Worm (Caenorhabditis elegans): Measurements from ENCODE around the gene F56D6.22.

The F56D6.22 gene

ce11 chrIV:3902955-3903354, 4.5 kb downstream of the F56D6.22 start, which contains the start of gene F56D6.6:
Gene F56D6.6 (plus strand): TSS chrIV:3903255.
- no peak for TF ChIP-seq ztf-4 (tag; optimal IDR thresholded peaks at IDR 0.05)
- TF ChIP-seq irx-1 (tag; optimal IDR thresholded peaks at IDR 0.05) = no peak
- no peak for TF ChIP-seq C04F5.9 (tag; optimal IDR thresholded peaks at IDR 0.05)
- TF ChIP-seq dpl-1 (GFP tag; optimal IDR thresholded peaks at IDR 0.05) = no peak
- TF ChIP-seq ceh-90 (tag; optimal IDR thresholded peaks at IDR 0.05) = no peak
- no peak for TF ChIP-seq unc-130 (tag; optimal IDR thresholded peaks at IDR 0.05)

- peak in 1 of 2 experiments; percentile 23 for TF ChIP-seq egl-27 (tag; optimal IDR thresholded peaks at IDR 0.05)
- TF ChIP-seq nhr-71 (tag; optimal IDR thresholded peaks at IDR 0.05) = no peak
- TF ChIP-seq tlp-1 (tag; optimal IDR thresholded peaks at IDR 0.05) = peak; percentile 92
- TF ChIP-seq efl-1 (optimal IDR thresholded peaks at IDR 0.05) = no peak
- peak in 1 of 2 experiments; percentile 78 for TF ChIP-seq efl-1 (GFP tag; optimal IDR thresholded peaks at IDR 0.05 in 1 of 2)
- peak; percentile 100 for TF ChIP-seq pqm-1 (tag; optimal IDR thresholded peaks at IDR 0.05)
- TF ChIP-seq grh-1 (GFP tag; IDR thresholded peaks at IDR 0.05) = no peak
- TF ChIP-seq lin-13 (GFP tag; optimal IDR thresholded peaks at IDR 0.05) = no peak
- no peak for TF ChIP-seq nhr-11 (tag; optimal IDR thresholded peaks at IDR 0.05)
- TF ChIP-seq nhr-90 (tag; optimal IDR thresholded peaks at IDR 0.05; ENCODE audit: poor library complexity) = peak; percentile 40
- peak; percentile 68 for TF ChIP-seq pax-3 (tag; optimal IDR thresholded peaks at IDR 0.05)
- peak; percentile 32 for TF ChIP-seq nhr-20 (tag; optimal IDR thresholded peaks at IDR 0.05)
- TF ChIP-seq lsy-2 (tag; optimal IDR thresholded peaks at IDR 0.05) = peak in 1 of 2 experiments; percentile 61
- TF ChIP-seq ceh-90 (tag; optimal IDR thresholded peaks at IDR 0.05) = no peak
- peak; percentile 97 for TF ChIP-seq jun-1 (tag; optimal IDR thresholded peaks at IDR 0.05)
- TF ChIP-seq tbx-2 (tag; optimal IDR thresholded peaks at IDR 0.05) = no peak
- no peak for TF ChIP-seq mef-2 (tag; optimal IDR thresholded peaks at IDR 0.05)
- peak in 1 of 2 experiments; percentile 56 for TF ChIP-seq lin-35 (GFP tag; optimal IDR thresholded peaks at IDR 0.05)
- TF ChIP-seq nhr-12 (tag; optimal IDR thresholded peaks at IDR 0.05) = no peak
- no peak for TF ChIP-seq ceh-63 (GFP tag; optimal IDR thresholded peaks at IDR 0.05)
- peak; percentile 43 for TF ChIP-seq egl-13 (tag; optimal IDR thresholded peaks at IDR 0.05)
- TF ChIP-seq nhr-47 (tag; optimal IDR thresholded peaks at IDR 0.05) = no peak
- TF ChIP-seq F16B12.6 (tag; optimal IDR thresholded peaks at IDR 0.05) = no peak
- no peak for TF ChIP-seq irx-1 (tag; optimal IDR thresholded peaks at IDR 0.05)
- no peak for TF ChIP-seq nhr-19 (GFP tag; conservative IDR thresholded peaks at IDR 0.05)
- TF ChIP-seq elt-2 (tag; optimal IDR thresholded peaks at IDR 0.05) = peak; percentile 100
- TF ChIP-seq Y116A8C.19 (tag; optimal IDR thresholded peaks at IDR 0.05; ENCODE audit: borderline replicate concordance) = no peak
- no peak for TF ChIP-seq zip-4 (GFP tag; optimal IDR thresholded peaks at IDR 0.05)
- peak; percentile 5 for TF ChIP-seq hpl-2 (GFP tag; optimal IDR thresholded peaks at IDR 0.05)
- TF ChIP-seq sptf-1 (tag; optimal IDR thresholded peaks at IDR 0.05) = no peak
Measured at ce11 chrIV:3899719-3900554, 7.5 kb downstream of the F56D6.22 start, which contains the start of gene srz-62. Gene srz-62 (plus strand): TSS chrIV:3900504.

- no peak for TF ChIP-seq grh-1 (GFP tag; IDR thresholded peaks at IDR 0.05)
- TF ChIP-seq blmp-1 (tag; optimal IDR thresholded peaks at IDR 0.05) = peak; percentile 40
- TF ChIP-seq snpc-4 (tag; optimal IDR thresholded peaks at IDR 0.05) = no peak
- no peak for TF ChIP-seq fkh-10 (GFP tag; optimal IDR thresholded peaks at IDR 0.05)
- no peak for TF ChIP-seq unc-30 (tag; optimal IDR thresholded peaks at IDR 0.05)
Measured at ce11 chrIV:3894770-3895169, 12.6 kb downstream of the F56D6.22 start, which contains the start of gene dct-8. Gene dct-8 (plus strand): TSS chrIV:3895070.

Measured in whole organism, L1 larva.